Worm (Caenorhabditis elegans) whole organism, late embryonic: Measurements from ENCODE around the gene Y66D12A.11.
A peak's percentile ranks its signal among the peaks of the same experiment; 100 is the strongest.

Source experiments
- K02D7.2 ChIP-seq: sonication (generic microtip); optimal IDR thresholded peaks from 2 replicates; lab custom pipeline; 2017; ENCODE audit warnings: mild to moderate bottlenecking, missing genetic modification characterization, missing compliant biosample characterization
- K09A11.1 ChIP-seq: sonication (generic microtip); optimal IDR thresholded peaks from 2 replicates; lab custom pipeline; 2017; ENCODE audit warnings: antibody characterized with exemption, mild to moderate bottlenecking, missing genetic modification characterization, missing compliant biosample characterization; ENCODE audit not compliant: insufficient read depth
- ceh-2 ChIP-seq: sonication (generic microtip); optimal IDR thresholded peaks from 2 replicates; lab custom pipeline; 2016; ENCODE audit warnings: missing genotype, missing genetic modification characterization, missing compliant biosample characterization
- ceh-24 ChIP-seq: sonication (generic microtip); optimal IDR thresholded peaks from 2 replicates; lab custom pipeline; 2016; ENCODE audit warnings: mild to moderate bottlenecking, missing genetic modification characterization, missing compliant biosample characterization
- ceh-31 ChIP-seq: sonication (generic microtip); optimal IDR thresholded peaks from 2 replicates; lab custom pipeline; 2016; ENCODE audit warnings: missing genetic modification characterization, missing compliant biosample characterization
- ceh-48 ChIP-seq: sonication (generic microtip); optimal IDR thresholded peaks from 2 replicates; lab custom pipeline; 2016; ENCODE audit warnings: missing genetic modification characterization, inconsistent platforms, missing compliant biosample characterization
- ceh-6 ChIP-seq: fragments of 200-800 bp; sonication (Bioruptor generic); optimal IDR thresholded peaks from 2 replicates; lab custom pipeline; 2018; ENCODE audit warnings: mild to moderate bottlenecking, missing genetic modification characterization, missing compliant biosample characterization
- che-1 ChIP-seq: sonication (generic microtip); optimal IDR thresholded peaks from 2 replicates; lab custom pipeline; 2016; ENCODE audit warnings: mild to moderate bottlenecking, missing genetic modification characterization, missing compliant biosample characterization
- dmd-4 ChIP-seq: sonication (generic microtip); optimal IDR thresholded peaks from 2 replicates; lab custom pipeline; 2016; ENCODE audit warnings: borderline replicate concordance, missing genetic modification characterization, missing compliant biosample characterization
- dve-1 ChIP-seq: sonication (generic microtip); optimal IDR thresholded peaks from 2 replicates; lab custom pipeline; 2017; ENCODE audit warnings: antibody characterized with exemption, mild to moderate bottlenecking, missing genetic modification characterization, missing compliant biosample characterization
- elt-2 ChIP-seq: sonication (generic microtip); optimal IDR thresholded peaks from 2 replicates; lab custom pipeline; 2016; ENCODE audit warnings: missing genetic modification reagents, missing genetic modification characterization, missing compliant biosample characterization
- elt-4 ChIP-seq: sonication (generic microtip); optimal IDR thresholded peaks from 2 replicates; lab custom pipeline; 2016; ENCODE audit warnings: missing genetic modification characterization, missing compliant biosample characterization
- ets-4 ChIP-seq: sonication (generic microtip); optimal IDR thresholded peaks from 2 replicates; lab custom pipeline; 2016; ENCODE audit warnings: missing genetic modification characterization, missing compliant biosample characterization
- eyg-1 ChIP-seq: sonication (generic microtip); optimal IDR thresholded peaks from 2 replicates; lab custom pipeline; 2016; ENCODE audit warnings: missing genotype, missing genetic modification characterization, missing compliant biosample characterization
- fax-1 ChIP-seq: sonication (generic microtip); optimal IDR thresholded peaks from 2 replicates; lab custom pipeline; 2016; ENCODE audit warnings: missing genotype, missing genetic modification characterization, missing compliant biosample characterization
- fkh-10 ChIP-seq: fragments of 150-350 bp; optimal IDR thresholded peaks from 2 replicates; lab custom pipeline; 2014; ENCODE audit warnings: missing biosample characterization, missing genetic modification reagents, missing genetic modification characterization
- gmeb-2 ChIP-seq: sonication (generic microtip); optimal IDR thresholded peaks from 2 replicates; lab custom pipeline; 2016; ENCODE audit warnings: missing genetic modification characterization, inconsistent platforms, missing compliant biosample characterization
- hlh-13 ChIP-seq: fragments of 200-800 bp; sonication (Bioruptor generic); optimal IDR thresholded peaks from 2 replicates; lab custom pipeline; 2018; ENCODE audit warnings: mild to moderate bottlenecking, missing genetic modification characterization, missing compliant biosample characterization
- hlh-15 ChIP-seq: sonication (generic microtip); optimal IDR thresholded peaks from 2 replicates; lab custom pipeline; 2016; ENCODE audit warnings: missing genetic modification characterization, missing compliant biosample characterization
- hlh-30 ChIP-seq: sonication (generic microtip); optimal IDR thresholded peaks from 2 replicates; lab custom pipeline; 2017; ENCODE audit warnings: antibody characterized with exemption, missing genetic modification characterization, missing compliant biosample characterization; ENCODE audit not compliant: insufficient read depth
- hlh-6 ChIP-seq: sonication (generic microtip); optimal IDR thresholded peaks from 2 replicates; lab custom pipeline; 2016; ENCODE audit warnings: missing genotype, missing genetic modification characterization, missing compliant biosample characterization
- lin-11 ChIP-seq: fragments of 200-800 bp; sonication (Bioruptor generic); optimal IDR thresholded peaks from 2 replicates; lab custom pipeline; 2018; ENCODE audit warnings: mild to moderate bottlenecking, missing genetic modification characterization, missing compliant biosample characterization
- nfya-1 ChIP-seq: sonication (generic microtip); optimal IDR thresholded peaks from 2 replicates; lab custom pipeline; 2017; ENCODE audit warnings: missing genetic modification characterization, mild to moderate bottlenecking, missing compliant biosample characterization, antibody characterized with exemption, moderate library complexity
- nhr-11 ChIP-seq: fragments of 150-350 bp; optimal IDR thresholded peaks from 2 replicates; lab custom pipeline; 2014; ENCODE audit warnings: missing biosample characterization, missing genetic modification characterization
- npax-4 ChIP-seq: sonication (generic microtip); optimal IDR thresholded peaks from 2 replicates; lab custom pipeline; 2016; ENCODE audit warnings: missing genetic modification characterization, missing compliant biosample characterization
- pag-3 ChIP-seq: sonication (generic microtip); optimal IDR thresholded peaks from 2 replicates; lab custom pipeline; 2016; ENCODE audit warnings: missing compliant biosample characterization, missing genetic modification characterization, borderline replicate concordance
- pha-4 ChIP-seq: fragments of 150-350 bp; optimal IDR thresholded peaks from 2 replicates; lab custom pipeline; 2018; ENCODE audit warnings: missing biosample characterization, missing genetic modification reagents, missing genetic modification characterization
- pqm-1 ChIP-seq: sonication (generic microtip); optimal IDR thresholded peaks from 2 replicates; lab custom pipeline; 2016; ENCODE audit warnings: missing genetic modification characterization, missing compliant biosample characterization
- pros-1 ChIP-seq: fragments of 150-350 bp; optimal IDR thresholded peaks from 2 replicates; lab custom pipeline; 2014; ENCODE audit warnings: missing biosample characterization, missing genetic modification reagents, missing genetic modification characterization
- sox-4 ChIP-seq: sonication (generic microtip); optimal IDR thresholded peaks from 2 replicates; lab custom pipeline; 2017; ENCODE audit warnings: mild to moderate bottlenecking, missing genetic modification characterization, inconsistent platforms, missing compliant biosample characterization
- syd-9 ChIP-seq: sonication (generic microtip); optimal IDR thresholded peaks from 2 replicates; lab custom pipeline; 2016; ENCODE audit warnings: mild to moderate bottlenecking, missing genetic modification characterization, moderate library complexity, missing compliant biosample characterization
- tbx-2 ChIP-seq: sonication (generic microtip); optimal IDR thresholded peaks from 2 replicates; lab custom pipeline; 2016; ENCODE audit warnings: missing genetic modification characterization, missing compliant biosample characterization
- ttx-3 ChIP-seq: sonication (generic microtip); optimal IDR thresholded peaks from 2 replicates; lab custom pipeline; 2016; ENCODE audit warnings: missing genetic modification reagents, missing genetic modification characterization, missing compliant biosample characterization
- ztf-16 ChIP-seq: sonication (generic microtip); optimal IDR thresholded peaks from 2 replicates; lab custom pipeline; 2017; ENCODE audit warnings: missing genetic modification characterization, missing compliant biosample characterization

Y66D12A.11 gene

DNA sequence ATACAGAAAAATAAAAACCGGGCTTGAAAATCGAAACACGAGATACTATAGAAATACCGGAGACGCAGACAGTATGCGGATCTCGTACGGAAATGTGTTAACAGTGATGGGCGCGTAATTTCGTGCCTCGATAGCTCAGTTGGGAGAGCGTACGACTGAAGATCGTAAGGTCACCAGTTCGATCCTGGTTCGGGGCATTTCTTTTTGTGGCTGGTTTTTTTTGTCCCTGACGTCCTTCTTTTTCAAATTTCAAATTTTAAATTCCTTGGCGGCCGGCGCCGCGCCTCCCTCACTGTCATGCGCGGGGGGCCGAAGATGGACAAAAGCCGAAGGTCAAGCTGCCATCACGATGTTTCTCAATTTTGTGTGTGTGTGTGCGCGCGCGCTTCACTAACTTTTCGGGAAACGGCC lies 8.6 kb upstream of the Y66D12A.11 start:
- TF ChIP-seq pros-1 (tag; lab: Kevin White, UChicago) (no peak), hlh-30 (tag; lab: Kevin White, UChicago) (no peak), sox-4 (tag; lab: Kevin White, UChicago) (no peak), lin-11 (tag; lab: Kevin White, UChicago) (no peak), nfya-1 (tag; lab: Kevin White, UChicago) (no peak)

DNA sequence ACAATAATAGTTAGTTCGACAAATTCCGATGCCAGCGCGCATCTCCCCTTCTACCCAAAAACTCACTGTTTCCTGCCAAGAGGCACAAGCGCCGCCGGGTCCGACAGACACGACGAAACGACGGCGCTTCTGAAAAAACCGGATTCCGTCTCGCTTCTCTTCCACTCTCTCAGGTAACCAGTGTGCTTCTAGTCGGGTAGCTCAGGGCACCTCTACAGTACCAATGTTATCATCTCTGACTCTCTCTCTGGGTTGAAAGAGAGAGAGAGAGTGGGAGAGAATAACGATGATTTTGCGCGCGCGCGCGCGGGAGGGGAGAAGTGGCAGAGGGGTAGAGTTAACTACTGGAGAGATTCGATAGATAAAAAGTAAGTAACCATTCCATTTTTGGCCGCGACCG lies 6.4 kb upstream of the Y66D12A.11 start:
- TF ChIP-seq ceh-24 (tag; lab: Kevin White, UChicago) (no peak), ceh-31 (tag; lab: Kevin White, UChicago) (peak; percentile 30), dve-1 (tag; lab: Kevin White, UChicago) (no peak), pha-4 (tag; lab: Kevin White, UChicago) (no peak), pros-1 (tag; lab: Kevin White, UChicago) (peak; percentile 31), K02D7.2 (tag; lab: Kevin White, UChicago) (no peak), ztf-16 (tag; lab: Kevin White, UChicago) (no peak), hlh-6 (no peak), K09A11.1 (no peak), pqm-1 (tag; lab: Kevin White, UChicago) (no peak), eyg-1 (tag; lab: Kevin White, UChicago) (no peak)

DNA sequence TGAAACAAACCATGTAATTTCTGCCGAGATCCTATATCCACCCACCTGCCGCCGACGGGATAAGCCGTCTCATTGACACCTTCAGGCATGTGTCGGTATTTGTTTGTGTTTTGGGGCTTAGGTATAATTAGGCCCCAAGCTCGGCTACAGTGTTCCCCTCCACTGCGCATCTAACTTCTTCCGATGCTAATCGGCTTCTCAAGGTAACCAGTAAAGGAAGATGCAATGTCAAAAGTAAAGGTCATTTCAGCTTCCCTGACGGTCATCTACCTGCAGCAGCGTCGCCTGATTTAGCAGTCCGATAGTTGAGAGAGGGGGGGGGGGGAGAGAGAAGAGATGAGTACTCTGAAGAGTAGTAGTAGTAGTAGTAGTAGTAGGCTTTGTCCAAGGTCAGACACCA lies 5.0 kb upstream of the Y66D12A.11 start:
- no peak for TF ChIP-seq pag-3
- no peak for TF ChIP-seq gmeb-2 (tag; lab: Kevin White, UChicago)
- no peak for TF ChIP-seq dmd-4 (tag; lab: Kevin White, UChicago)
- TF ChIP-seq npax-4 (tag; lab: Kevin White, UChicago): no peak
- TF ChIP-seq, all 69 proteins: peak for 0

DNA sequence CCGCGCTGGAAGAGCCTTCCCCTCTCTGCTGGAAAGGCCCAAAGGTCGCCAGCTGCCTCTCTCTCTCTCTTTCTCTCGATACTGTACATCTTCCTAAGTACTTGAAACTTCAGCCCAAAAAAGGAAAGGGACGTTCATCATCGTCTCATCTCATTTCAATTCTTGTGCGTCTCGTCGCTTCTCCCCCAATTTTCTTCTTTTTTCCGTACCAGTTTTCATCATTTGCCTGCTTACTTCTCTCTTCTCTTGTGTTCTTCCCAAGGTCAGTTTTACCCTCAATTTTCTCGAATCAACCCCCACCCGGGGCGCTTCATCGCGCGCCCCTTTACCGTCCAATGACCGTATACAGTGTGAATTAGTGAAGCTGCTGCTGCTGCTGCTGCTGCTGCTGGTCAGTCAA lies 3.6 kb upstream of the Y66D12A.11 start:
- TF ChIP-seq ceh-48 (tag; lab: Kevin White, UChicago) (no peak), npax-4 (tag; lab: Kevin White, UChicago) (no peak), ceh-6 (GFP tag; lab: Kevin White, UChicago) (no peak), nhr-11 (no peak), ttx-3 (tag; lab: Kevin White, UChicago) (no peak), pqm-1 (tag; lab: Kevin White, UChicago) (no peak)

DNA sequence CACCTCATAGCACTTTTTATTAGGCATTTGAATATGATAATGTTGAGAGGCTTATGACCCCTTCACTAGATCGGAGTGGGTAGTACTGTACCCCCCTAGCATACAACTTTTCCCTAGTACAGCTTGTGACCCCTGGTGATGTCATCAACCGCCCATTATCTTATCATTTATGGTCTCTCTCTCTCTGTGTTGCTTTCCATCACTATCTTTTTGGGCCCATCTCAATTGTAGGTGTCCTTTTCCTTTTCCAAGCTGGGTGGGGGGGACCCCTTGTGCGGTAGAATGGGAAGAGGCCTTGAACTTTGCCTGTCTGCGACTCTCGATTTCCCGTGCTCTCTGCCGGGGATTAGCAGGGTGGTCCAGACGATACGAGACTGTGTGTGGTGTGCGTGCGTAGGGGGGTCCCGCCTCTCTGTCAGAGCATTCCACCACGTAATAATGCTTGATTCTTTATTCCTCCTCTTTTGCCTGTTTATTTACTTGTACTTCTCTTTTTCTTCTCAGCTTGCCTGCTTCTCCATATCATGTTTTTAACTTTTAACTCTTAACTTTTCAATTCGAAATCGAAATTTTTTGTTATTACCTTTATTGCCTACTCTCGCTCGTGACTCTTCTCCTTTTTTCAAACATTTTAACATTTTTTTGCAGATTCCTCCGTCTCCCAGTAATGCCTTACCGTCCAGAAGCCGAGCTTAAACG lies 2.6 kb upstream of the Y66D12A.11 start, which contains the start of gene ztf-29:
ztf-29 (plus strand) TSS at position 649 of the 699 bp plus-strand sequence.
- TF ChIP-seq hlh-15 (tag; lab: Kevin White, UChicago) (no peak), elt-2 (tag; lab: Kevin White, UChicago) (peak; percentile 75), ceh-6 (GFP tag; lab: Kevin White, UChicago) (peak; percentile 22)
- TF ChIP-seq, all 69 proteins: peak for 2

DNA sequence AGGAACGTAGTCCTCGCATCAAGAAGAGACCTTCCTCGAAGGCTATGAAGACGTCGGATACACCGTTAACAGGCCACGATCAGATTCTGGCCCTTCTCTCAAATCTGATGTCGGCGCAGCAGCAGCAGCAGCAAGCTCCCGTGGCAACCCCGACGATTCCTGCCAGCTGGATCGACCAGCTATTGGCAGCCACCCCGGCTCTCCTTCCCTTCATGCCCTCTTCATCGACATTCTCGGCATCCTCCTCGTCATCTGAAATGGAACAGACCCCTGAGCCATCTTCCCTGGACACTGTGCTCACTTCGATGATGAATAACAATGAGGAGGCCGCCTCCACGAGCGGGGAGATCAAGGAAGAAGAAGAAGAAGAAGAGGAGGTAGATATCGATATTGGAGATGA lies 1.7 kb upstream of the Y66D12A.11 start:
- TF ChIP-seq elt-4 (tag; lab: Kevin White, UChicago): peak; percentile 86
- no peak for TF ChIP-seq fkh-10 (GFP tag; lab: Kevin White, UChicago)

DNA sequence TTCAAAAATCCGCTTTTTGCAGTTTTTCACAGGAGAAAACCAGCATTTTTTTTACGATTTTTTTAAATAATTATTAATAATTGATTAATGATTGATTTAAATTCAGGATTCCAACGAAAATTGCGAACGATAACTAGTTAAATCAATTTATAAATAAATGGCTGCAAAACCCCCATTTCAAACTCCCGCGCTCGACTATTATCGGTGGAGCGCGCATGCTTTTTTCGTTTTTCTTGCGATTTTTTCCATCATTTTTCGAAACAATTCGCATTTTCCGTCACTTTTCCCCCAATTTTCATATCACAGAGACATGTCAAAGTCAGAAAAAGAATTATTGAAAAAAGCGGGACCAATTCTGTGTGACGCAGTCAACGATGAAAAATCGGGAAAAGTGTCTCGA lies 2.3 kb downstream of the Y66D12A.11 start, which contains the start of gene Y66D12A.10:
Y66D12A.10 (plus strand) TSS at position 273 of the 400 bp plus-strand sequence.
- no peak for TF ChIP-seq nhr-11
- TF ChIP-seq lin-11 (tag; lab: Kevin White, UChicago): no peak
- no peak for TF ChIP-seq tbx-2
- no peak for TF ChIP-seq sox-4 (tag; lab: Kevin White, UChicago)
- no peak for TF ChIP-seq pros-1 (tag; lab: Kevin White, UChicago)
- no peak for TF ChIP-seq hlh-13 (GFP tag; lab: Kevin White, UChicago)
- no peak for TF ChIP-seq ceh-2
- TF ChIP-seq fax-1 (tag; lab: Kevin White, UChicago): no peak
- TF ChIP-seq syd-9 (tag; lab: Kevin White, UChicago): no peak
- no peak for TF ChIP-seq nfya-1 (tag; lab: Kevin White, UChicago)
- TF ChIP-seq che-1: no peak
- TF ChIP-seq ets-4 (tag; lab: Kevin White, UChicago): no peak
- no peak for TF ChIP-seq dmd-4 (tag; lab: Kevin White, UChicago)
